Worm (Caenorhabditis elegans) whole organism, L1 larva: Measurements from ENCODE around the gene C53C11.2.

ENCODE experiments used
- C04F5.9 ChIP-seq: sonication (generic microtip); optimal IDR thresholded peaks from 2 replicates; lab custom pipeline; 2016; ENCODE audit warnings: missing genetic modification characterization, missing compliant biosample characterization
- C16A3.4 ChIP-seq: fragments of 150-350 bp; optimal IDR thresholded peaks from 2 replicates; lab custom pipeline; 2014; ENCODE audit warnings: missing biosample characterization, missing genetic modification characterization
- C34B4.2 ChIP-seq: sonication (generic microtip); optimal IDR thresholded peaks from 2 replicates; lab custom pipeline; 2017; ENCODE audit warnings: mild to moderate bottlenecking, missing genetic modification characterization, missing compliant biosample characterization
- F16B12.6 ChIP-seq: fragments of 150-350 bp; optimal IDR thresholded peaks from 2 replicates; lab custom pipeline; 2014; ENCODE audit warnings: missing biosample characterization, missing genetic modification characterization
- aly-2 ChIP-seq: fragments of 150-350 bp; optimal IDR thresholded peaks from 2 replicates; lab custom pipeline; 2014; ENCODE audit warnings: missing biosample characterization, missing genetic modification characterization
- ama-1 ChIP-seq: fragments of 150-350 bp; optimal IDR thresholded peaks from 2 replicates; lab custom pipeline; 2014
- blmp-1 ChIP-seq: fragments of 150-350 bp; optimal IDR thresholded peaks from 2 replicates; lab custom pipeline; 2014; ENCODE audit warnings: missing biosample characterization, missing genetic modification characterization
- ceh-63 ChIP-seq: fragments of 200-800 bp; sonication (Bioruptor generic); optimal IDR thresholded peaks from 2 replicates; lab custom pipeline; 2018; ENCODE audit warnings: mild to moderate bottlenecking, missing genetic modification characterization, missing compliant biosample characterization
- ceh-8 ChIP-seq: fragments of 200-800 bp; sonication (Bioruptor generic); optimal IDR thresholded peaks from 2 replicates; lab custom pipeline; 2018; ENCODE audit warnings: mild to moderate bottlenecking, missing genetic modification characterization, moderate library complexity, missing compliant biosample characterization
- ceh-90 ChIP-seq: sonication (generic microtip); optimal IDR thresholded peaks from 2 replicates; lab custom pipeline; 2016; ENCODE audit warnings: missing genetic modification characterization, missing compliant biosample characterization
- efl-1 ChIP-seq, 4 experiments: fragments of 150-350 bp; optimal IDR thresholded peaks in 3 of 4; peaks in 1 of 4; 1 replicate in 1 of 4; 2 replicates in 3 of 4; lab custom pipeline; 2014; ENCODE audit warnings: missing biosample characterization in 2 of 4, missing genetic modification characterization in 2 of 4, missing genetic modification reagents in 2 of 4
- efl-3 ChIP-seq: fragments of 200-800 bp; sonication (Bioruptor generic); optimal IDR thresholded peaks from 2 replicates; lab custom pipeline; 2018; ENCODE audit warnings: mild to moderate bottlenecking, missing genetic modification characterization, missing compliant biosample characterization
- egl-13 ChIP-seq: sonication (generic microtip); optimal IDR thresholded peaks from 2 replicates; lab custom pipeline; 2016; ENCODE audit warnings: missing genotype, missing genetic modification reagents, missing genetic modification characterization, missing compliant biosample characterization
- fkh-10 ChIP-seq: sonication (generic microtip); optimal IDR thresholded peaks from 2 replicates; lab custom pipeline; 2017; ENCODE audit warnings: missing biosample characterization, missing genetic modification reagents, missing genetic modification characterization
- fkh-4 ChIP-seq: sonication (generic microtip); optimal IDR thresholded peaks from 2 replicates; lab custom pipeline; 2016; ENCODE audit warnings: missing compliant biosample characterization, missing genetic modification characterization, borderline replicate concordance
- fkh-8 ChIP-seq: sonication (generic microtip); optimal IDR thresholded peaks from 2 replicates; lab custom pipeline; 2016; ENCODE audit warnings: mild to moderate bottlenecking, missing genetic modification characterization, missing compliant biosample characterization
- fos-1 ChIP-seq: fragments of 150-350 bp; optimal IDR thresholded peaks from 2 replicates; lab custom pipeline; 2014; ENCODE audit warnings: missing biosample characterization, missing genetic modification characterization
- hlh-17 ChIP-seq: fragments of 200-800 bp; sonication (Bioruptor generic); optimal IDR thresholded peaks from 2 replicates; lab custom pipeline; 2018; ENCODE audit warnings: missing genetic modification characterization, mild to moderate bottlenecking, missing compliant biosample characterization, moderate library complexity, borderline replicate concordance
- hpl-2 ChIP-seq: fragments of 150-350 bp; optimal IDR thresholded peaks from 2 replicates; lab custom pipeline; 2014; ENCODE audit warnings: missing biosample characterization, missing genetic modification reagents, missing genetic modification characterization
- jun-1 ChIP-seq: fragments of 150-350 bp; optimal IDR thresholded peaks from 2 replicates; lab custom pipeline; 2014; ENCODE audit warnings: missing biosample characterization, missing genetic modification reagents, missing genetic modification characterization
- lin-13 ChIP-seq: fragments of 150-350 bp; optimal IDR thresholded peaks from 2 replicates; lab custom pipeline; 2014; ENCODE audit warnings: missing biosample characterization, missing genetic modification reagents, missing genetic modification characterization
- lin-14 ChIP-seq: fragments of 200-800 bp; sonication (Bioruptor generic); optimal IDR thresholded peaks from 2 replicates; lab custom pipeline; 2018; ENCODE audit warnings: mild to moderate bottlenecking, missing genetic modification characterization, moderate library complexity, missing compliant biosample characterization
- lin-15B ChIP-seq: fragments of 150-350 bp; sonication (generic microtip); optimal IDR thresholded peaks from 3 replicates; lab custom pipeline; 2014; ENCODE audit warnings: missing biosample characterization, missing genetic modification characterization
- lin-35 ChIP-seq, 2 experiments: fragments of 150-350 bp; optimal IDR thresholded peaks; 2 replicates each; lab custom pipeline; 2014; ENCODE audit warnings: missing biosample characterization in 2 of 2, missing genetic modification characterization in 2 of 2, missing genetic modification reagents in 2 of 2
- lin-39 ChIP-seq: fragments of 150-350 bp; optimal IDR thresholded peaks from 2 replicates; lab custom pipeline; 2014; ENCODE audit warnings: missing biosample characterization, missing genetic modification reagents, missing genetic modification characterization
- lir-3 ChIP-seq: sonication (generic microtip); optimal IDR thresholded peaks from 2 replicates; lab custom pipeline; 2016; ENCODE audit warnings: mild to moderate bottlenecking, missing genetic modification characterization, moderate library complexity, missing compliant biosample characterization; ENCODE audit not compliant: poor library complexity
- mep-1 ChIP-seq: fragments of 150-350 bp; optimal IDR thresholded peaks from 2 replicates; lab custom pipeline; 2014; ENCODE audit warnings: missing biosample characterization, missing genetic modification characterization
- nhr-11 ChIP-seq: fragments of 150-350 bp; optimal IDR thresholded peaks from 2 replicates; lab custom pipeline; 2014; ENCODE audit warnings: missing biosample characterization, missing genetic modification characterization
- nhr-12 ChIP-seq: sonication (generic microtip); optimal IDR thresholded peaks from 2 replicates; lab custom pipeline; 2017; ENCODE audit warnings: missing biosample characterization, missing genetic modification characterization
- nhr-19 ChIP-seq: fragments of 200-800 bp; sonication (Bioruptor generic); conservative IDR thresholded peaks from 2 replicates; pipeline ENCODE4 v1.3.6; 2022; ENCODE audit warnings: missing genetic modification characterization, missing compliant biosample characterization
- nhr-28 ChIP-seq: fragments of 150-350 bp; optimal IDR thresholded peaks from 2 replicates; lab custom pipeline; 2014; ENCODE audit warnings: missing biosample characterization, missing genetic modification characterization
- nhr-47 ChIP-seq: sonication (generic microtip); optimal IDR thresholded peaks from 2 replicates; lab custom pipeline; 2016; ENCODE audit warnings: mild to moderate bottlenecking, missing genetic modification characterization, moderate library complexity, missing compliant biosample characterization
- nhr-76 ChIP-seq: sonication (generic microtip); optimal IDR thresholded peaks from 2 replicates; lab custom pipeline; 2017; ENCODE audit warnings: missing biosample characterization, missing genetic modification characterization
- nhr-77 ChIP-seq: fragments of 150-350 bp; optimal IDR thresholded peaks from 2 replicates; lab custom pipeline; 2014; ENCODE audit warnings: missing biosample characterization, missing genetic modification characterization
- nhr-85 ChIP-seq: sonication (generic microtip); peaks from one replicate; lab custom pipeline; 2016; ENCODE audit warnings: missing genetic modification characterization, inconsistent platforms, missing compliant biosample characterization
- nhr-90 ChIP-seq: sonication (generic microtip); optimal IDR thresholded peaks from 2 replicates; lab custom pipeline; 2016; ENCODE audit warnings: mild to moderate bottlenecking, missing genetic modification characterization, missing compliant biosample characterization; ENCODE audit not compliant: poor library complexity
- rnt-1 ChIP-seq: sonication (generic microtip); optimal IDR thresholded peaks from 2 replicates; lab custom pipeline; 2016; ENCODE audit warnings: mild to moderate bottlenecking, missing genetic modification characterization, moderate library complexity, missing compliant biosample characterization
- snu-23 ChIP-seq: sonication (generic microtip); optimal IDR thresholded peaks from 2 replicates; lab custom pipeline; 2016; ENCODE audit warnings: missing genetic modification characterization, missing compliant biosample characterization
- sox-4 ChIP-seq: sonication (generic microtip); optimal IDR thresholded peaks from 2 replicates; lab custom pipeline; 2016; ENCODE audit warnings: missing genetic modification characterization, missing compliant biosample characterization
- swsn-7 ChIP-seq: sonication (generic microtip); optimal IDR thresholded peaks from 2 replicates; lab custom pipeline; 2016; ENCODE audit warnings: missing genetic modification characterization, missing compliant biosample characterization
- tbx-2 ChIP-seq: sonication (generic microtip); optimal IDR thresholded peaks from 2 replicates; lab custom pipeline; 2016; ENCODE audit warnings: missing genetic modification characterization, missing compliant biosample characterization
- unc-130 ChIP-seq: fragments of 150-350 bp; optimal IDR thresholded peaks from 2 replicates; lab custom pipeline; 2017; ENCODE audit warnings: missing biosample characterization, missing genetic modification characterization, inconsistent platforms
- unc-30 ChIP-seq: sonication (generic microtip); optimal IDR thresholded peaks from 2 replicates; lab custom pipeline; 2017; ENCODE audit warnings: missing biosample characterization, missing genetic modification characterization
- unc-62 ChIP-seq: fragments of 150-350 bp; optimal IDR thresholded peaks from 2 replicates; lab custom pipeline; 2014; ENCODE audit warnings: missing biosample characterization, missing genetic modification reagents, missing genetic modification characterization
- unc-86 ChIP-seq: sonication (generic microtip); optimal IDR thresholded peaks from 2 replicates; lab custom pipeline; 2016; ENCODE audit warnings: missing genetic modification characterization, missing compliant biosample characterization
- unc-98 ChIP-seq: fragments of 200-800 bp; sonication (Bioruptor generic); IDR thresholded peaks from 2 replicates; pipeline ENCODE4 v1.3.6; 2022; ENCODE audit warnings: missing genetic modification characterization, missing compliant biosample characterization
- vab-15 ChIP-seq: sonication (generic microtip); optimal IDR thresholded peaks from 2 replicates; lab custom pipeline; 2017; ENCODE audit warnings: missing genotype, mild to moderate bottlenecking, missing genetic modification characterization, missing compliant biosample characterization
- xbp-1 ChIP-seq: sonication (generic microtip); optimal IDR thresholded peaks from 2 replicates; lab custom pipeline; 2016; ENCODE audit warnings: missing genetic modification characterization, missing compliant biosample characterization
- zag-1 ChIP-seq: fragments of 150-350 bp; optimal IDR thresholded peaks from 2 replicates; lab custom pipeline; 2014; ENCODE audit warnings: missing biosample characterization, missing genetic modification characterization
- zip-4 ChIP-seq: fragments of 200-800 bp; sonication (Bioruptor generic); optimal IDR thresholded peaks from 2 replicates; lab custom pipeline; 2018; ENCODE audit warnings: mild to moderate bottlenecking, missing genetic modification characterization, moderate library complexity, missing compliant biosample characterization
- ztf-4 ChIP-seq: fragments of 150-350 bp; optimal IDR thresholded peaks from 2 replicates; lab custom pipeline; 2014; ENCODE audit warnings: missing biosample characterization, missing genetic modification characterization

The C53C11.2 gene

DNA sequence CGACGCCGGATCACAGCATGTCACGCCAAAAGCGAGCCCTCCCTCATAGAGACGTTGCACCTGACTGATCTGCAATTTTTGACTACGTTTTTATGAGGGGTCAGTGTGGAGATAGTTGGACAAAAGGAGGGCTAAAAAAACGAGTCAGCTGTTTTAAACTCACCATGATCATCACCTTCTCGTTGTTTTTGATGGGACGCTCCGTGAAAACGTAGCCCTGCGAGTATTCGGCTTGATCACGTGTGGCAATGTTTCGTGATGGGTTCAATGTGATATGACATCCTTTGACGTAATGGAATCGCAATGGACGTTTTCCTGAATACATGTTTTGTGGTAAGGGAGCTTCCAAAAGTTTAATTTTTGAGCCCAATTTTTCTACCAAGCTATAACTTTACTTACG lies 48.7 kb downstream of the C53C11.2 start (continued):
- no peak for TF ChIP-seq mep-1 (tag; lab: Kevin White, UChicago)
- no peak for TF ChIP-seq nhr-47 (tag; lab: Kevin White, UChicago)
- TF ChIP-seq fkh-8 (tag; lab: Kevin White, UChicago), result no peak
- no peak for TF ChIP-seq zip-4
- TF ChIP-seq lin-13 (GFP tag; lab: Kevin White, UChicago), result no peak
- no peak for TF ChIP-seq unc-30 (tag; lab: Kevin White, UChicago)
- no peak for TF ChIP-seq hpl-2 (GFP tag; lab: Kevin White, UChicago)
- no peak for TF ChIP-seq fkh-4 (tag; lab: Kevin White, UChicago)
- no peak for TF ChIP-seq xbp-1 (tag; lab: Kevin White, UChicago)
- TF ChIP-seq egl-13 (tag; lab: Kevin White, UChicago), result no peak
- TF ChIP-seq lin-39 (tag; lab: Kevin White, UChicago), result peak; percentile 9
- no peak for TF ChIP-seq lin-15B (tag; lab: Kevin White, UChicago)
- peak; percentile 48 for TF ChIP-seq unc-130
- no peak for TF ChIP-seq C34B4.2 (tag; lab: Kevin White, UChicago)
- TF ChIP-seq rnt-1, result peak; percentile 76
- no peak for TF ChIP-seq ceh-90 (tag; lab: Kevin White, UChicago)
- no peak for TF ChIP-seq efl-3 (GFP tag; lab: Kevin White, UChicago)
- TF ChIP-seq snu-23 (GFP tag; lab: Kevin White, UChicago), result peak; percentile 14
- TF ChIP-seq zag-1 (tag; lab: Kevin White, UChicago), result no peak
- no peak for TF ChIP-seq nhr-76 (tag; lab: Kevin White, UChicago)
- TF ChIP-seq sox-4 (tag; lab: Kevin White, UChicago), result no peak
- TF ChIP-seq tbx-2, result no peak
- no peak for TF ChIP-seq swsn-7 (tag; lab: Kevin White, UChicago)
- peak; percentile 56 for TF ChIP-seq lin-14 (GFP tag; lab: Kevin White, UChicago)
- no peak for TF ChIP-seq C04F5.9 (tag; lab: Kevin White, UChicago)
- no peak for TF ChIP-seq nhr-28
- TF ChIP-seq lin-35 (GFP tag; optimal IDR thresholded peaks at IDR 0.05; lab: Kevin White, UChicago), result no peak
- TF ChIP-seq blmp-1 (tag; lab: Kevin White, UChicago), result no peak
- no peak for TF ChIP-seq ceh-8
- TF ChIP-seq hlh-17 (GFP tag; lab: Kevin White, UChicago), result no peak
- TF ChIP-seq nhr-12, result no peak
- TF ChIP-seq lir-3 (tag; lab: Kevin White, UChicago), result peak; percentile 27
- TF ChIP-seq nhr-19 (GFP tag; lab: Robert Waterston, UW), result peak; percentile 43
- no peak for TF ChIP-seq unc-98 (GFP tag; lab: Robert Waterston, UW)
- no peak for TF ChIP-seq jun-1 (tag; lab: Kevin White, UChicago)
- no peak for TF ChIP-seq ama-1 (lab: Kevin White, UChicago)
- TF ChIP-seq F16B12.6 (tag; lab: Kevin White, UChicago), result no peak
- no peak for TF ChIP-seq unc-62 (GFP tag; lab: Kevin White, UChicago)
- no peak for TF ChIP-seq efl-1 (optimal IDR thresholded peaks at IDR 0.05; lab: Kevin White, UChicago)
- TF ChIP-seq efl-1 (GFP tag; optimal IDR thresholded peaks at IDR 0.05 in 1 of 2; lab: Kevin White, UChicago), result no peak
- no peak for TF ChIP-seq nhr-90 (tag; lab: Kevin White, UChicago)
- no peak for TF ChIP-seq fkh-10 (GFP tag; lab: Kevin White, UChicago)
- no peak for TF ChIP-seq ceh-63 (GFP tag; lab: Kevin White, UChicago)
- TF ChIP-seq fos-1 (tag; lab: Kevin White, UChicago), result no peak
- TF ChIP-seq nhr-11 (tag; lab: Kevin White, UChicago), result no peak
- no peak for TF ChIP-seq aly-2 (tag; lab: Kevin White, UChicago)
- TF ChIP-seq nhr-85 (tag; lab: Kevin White, UChicago), result no peak
- no peak for TF ChIP-seq ztf-4 (tag; lab: Kevin White, UChicago)
- TF ChIP-seq C16A3.4 (tag; lab: Kevin White, UChicago), result peak; percentile 24
- TF ChIP-seq vab-15 (tag; lab: Kevin White, UChicago), result no peak
- no peak for TF ChIP-seq unc-86 (tag; lab: Kevin White, UChicago)
- no peak for TF ChIP-seq nhr-77 (tag; lab: Kevin White, UChicago)
- TF ChIP-seq, all 84 proteins: peak for 12
